Worm (Caenorhabditis elegans) whole organism, midembryonic: ENCODE results near the gene pck-3.

ENCODE experiments used
- T22C8.4 ChIP-seq: fragments of 200-800 bp; sonication (Bioruptor generic); IDR thresholded peaks from 2 replicates; pipeline ENCODE4 v1.3.6; 2022; ENCODE audit warnings: missing genetic modification characterization, missing compliant biosample characterization
- cog-1 ChIP-seq: sonication (generic microtip); optimal IDR thresholded peaks from 2 replicates; lab custom pipeline; 2016; ENCODE audit warnings: missing genetic modification characterization, missing compliant biosample characterization
- flt-1 ChIP-seq: fragments of 200-800 bp; sonication (Bioruptor generic); IDR thresholded peaks from 2 replicates; pipeline ENCODE4 v1.3.6; 2022; ENCODE audit warnings: missing genetic modification characterization, missing compliant biosample characterization
- klf-2 ChIP-seq: fragments of 200-800 bp; sonication (Bioruptor generic); conservative IDR thresholded peaks from 2 replicates; pipeline ENCODE4 v1.3.6; 2022; ENCODE audit warnings: missing genetic modification reagents, missing genetic modification characterization, missing compliant biosample characterization
- med-1 ChIP-seq: sonication (generic microtip); optimal IDR thresholded peaks from 2 replicates; lab custom pipeline; 2017; ENCODE audit warnings: missing genetic modification characterization, mild to moderate bottlenecking, missing compliant biosample characterization, antibody characterized with exemption, missing genetic modification reagents; ENCODE audit not compliant: insufficient read depth
- ref-1 ChIP-seq: fragments of 200-800 bp; sonication (Bioruptor generic); conservative IDR thresholded peaks from 2 replicates; pipeline ENCODE4 v1.3.6; 2022; ENCODE audit warnings: missing genetic modification reagents, missing genetic modification characterization, missing compliant biosample characterization
- tab-1 ChIP-seq: fragments of 200-800 bp; sonication (Bioruptor generic); IDR thresholded peaks from 2 replicates; pipeline ENCODE4 v1.3.6; 2022; ENCODE audit warnings: missing genetic modification characterization, missing compliant biosample characterization
- ztf-23 ChIP-seq: fragments of 200-800 bp; sonication (Bioruptor generic); IDR thresholded peaks from 2 replicates; pipeline ENCODE4 v1.3.6; 2022; ENCODE audit warnings: missing genetic modification reagents, missing genetic modification characterization, missing compliant biosample characterization
- ztf-29 ChIP-seq: fragments of 200-800 bp; sonication (Bioruptor generic); IDR thresholded peaks from 2 replicates; pipeline ENCODE4 v1.3.6; 2022; ENCODE audit warnings: missing genetic modification reagents, missing genetic modification characterization, missing compliant biosample characterization

ce11 chrIV:5850765-5851377 lies 45.6 kb upstream of the pck-3 start:
- no peak for TF ChIP-seq flt-1
- no peak for TF ChIP-seq med-1 (GFP tag; lab: Kevin White, UChicago)
- TF ChIP-seq ref-1 (GFP tag; lab: Robert Waterston, UW): no peak
- TF ChIP-seq cog-1 (tag; lab: Kevin White, UChicago): no peak
- no peak for TF ChIP-seq ztf-29 (GFP tag; lab: Robert Waterston, UW)
- TF ChIP-seq tab-1 (GFP tag; lab: Robert Waterston, UW): no peak
- no peak for TF ChIP-seq klf-2 (GFP tag; lab: Robert Waterston, UW)
- TF ChIP-seq ztf-23 (GFP tag; lab: Robert Waterston, UW): no peak
- no peak for TF ChIP-seq T22C8.4 (GFP tag; lab: Robert Waterston, UW)
